Worm (Caenorhabditis elegans) whole organism, midembryonic: ENCODE data around the gene T23B7.2.
"Not testable (repeated sequence)": the region's sequence is repeated elsewhere in the genome, so short reads cannot be mapped to it uniquely, and the experiment has no call there.

Source experiments
- T22C8.4 ChIP-seq: fragments of 200-800 bp; sonication (Bioruptor generic); IDR thresholded peaks from 2 replicates; pipeline ENCODE4 v1.3.6; 2022; ENCODE audit warnings: missing genetic modification characterization, missing compliant biosample characterization
- cog-1 ChIP-seq: sonication (generic microtip); optimal IDR thresholded peaks from 2 replicates; lab custom pipeline; 2016; ENCODE audit warnings: missing genetic modification characterization, missing compliant biosample characterization
- flt-1 ChIP-seq: fragments of 200-800 bp; sonication (Bioruptor generic); IDR thresholded peaks from 2 replicates; pipeline ENCODE4 v1.3.6; 2022; ENCODE audit warnings: missing genetic modification characterization, missing compliant biosample characterization
- med-1 ChIP-seq: sonication (generic microtip); optimal IDR thresholded peaks from 2 replicates; lab custom pipeline; 2017; ENCODE audit warnings: missing genetic modification characterization, mild to moderate bottlenecking, missing compliant biosample characterization, antibody characterized with exemption, missing genetic modification reagents; ENCODE audit not compliant: insufficient read depth
- ref-1 ChIP-seq: fragments of 200-800 bp; sonication (Bioruptor generic); conservative IDR thresholded peaks from 2 replicates; pipeline ENCODE4 v1.3.6; 2022; ENCODE audit warnings: missing genetic modification reagents, missing genetic modification characterization, missing compliant biosample characterization
- tab-1 ChIP-seq: fragments of 200-800 bp; sonication (Bioruptor generic); IDR thresholded peaks from 2 replicates; pipeline ENCODE4 v1.3.6; 2022; ENCODE audit warnings: missing genetic modification characterization, missing compliant biosample characterization
- ztf-23 ChIP-seq: fragments of 200-800 bp; sonication (Bioruptor generic); IDR thresholded peaks from 2 replicates; pipeline ENCODE4 v1.3.6; 2022; ENCODE audit warnings: missing genetic modification reagents, missing genetic modification characterization, missing compliant biosample characterization

- not testable (repeated sequence) for TF ChIP-seq flt-1 (GFP tag; lab: Robert Waterston, UW); ztf-23; ref-1; tab-1; med-1; cog-1; T22C8.4 (GFP tag; lab: Robert Waterston, UW)
Observed at ce11 chrII:4860260-4860659, 18.2 kb upstream of the T23B7.2 start, which contains the start of the genes nspd-5 and F11G11.4.
